Worm (Caenorhabditis elegans): ENCODE data around the gene mrps-23.

DNA sequence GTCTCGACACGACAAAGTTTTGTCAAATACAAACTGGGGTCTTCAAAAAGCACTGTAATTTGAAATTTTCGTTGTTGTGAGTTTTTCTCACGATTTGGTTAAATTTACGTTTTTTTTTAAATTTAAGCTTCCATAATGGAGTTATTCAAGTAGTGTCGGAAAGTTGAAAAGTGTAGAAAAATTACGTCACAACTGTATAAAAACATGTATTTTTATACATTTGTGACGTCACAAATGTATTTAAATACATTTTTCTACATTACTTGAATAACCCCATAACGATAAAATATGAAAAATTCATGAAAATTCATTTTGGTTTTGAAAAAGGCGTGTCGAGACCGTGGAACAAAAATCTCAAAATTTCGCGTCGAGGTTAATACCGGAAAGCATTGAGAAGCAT, 26.1 kb downstream of the mrps-23 start:
- TF ChIP-seq elt-1 (tag; optimal IDR thresholded peaks at IDR 0.05; ENCODE audit: borderline replicate concordance, insufficient read depth): no peak
- TF ChIP-seq ceh-43 (GFP tag; optimal IDR thresholded peaks at IDR 0.05): no peak
- no peak for TF ChIP-seq blmp-1 (tag; optimal IDR thresholded peaks at IDR 0.05)
- no peak for TF ChIP-seq nhr-28 (tag; optimal IDR thresholded peaks at IDR 0.05)
- no peak for TF ChIP-seq unc-62 (GFP tag; optimal IDR thresholded peaks at IDR 0.05)
- no peak for TF ChIP-seq elt-3 (tag; optimal IDR thresholded peaks at IDR 0.05)
- no peak for TF ChIP-seq unc-120 (tag; optimal IDR thresholded peaks at IDR 0.05; ENCODE audit: poor library complexity, severe bottlenecking)
- no peak for TF ChIP-seq nhr-76 (tag; optimal IDR thresholded peaks at IDR 0.05)
- TF ChIP-seq snpc-4 (tag; optimal IDR thresholded peaks at IDR 0.05): no peak
